Fruit fly (Drosophila melanogaster): ENCODE data around the gene CtIP.

The CtIP gene

DNA sequence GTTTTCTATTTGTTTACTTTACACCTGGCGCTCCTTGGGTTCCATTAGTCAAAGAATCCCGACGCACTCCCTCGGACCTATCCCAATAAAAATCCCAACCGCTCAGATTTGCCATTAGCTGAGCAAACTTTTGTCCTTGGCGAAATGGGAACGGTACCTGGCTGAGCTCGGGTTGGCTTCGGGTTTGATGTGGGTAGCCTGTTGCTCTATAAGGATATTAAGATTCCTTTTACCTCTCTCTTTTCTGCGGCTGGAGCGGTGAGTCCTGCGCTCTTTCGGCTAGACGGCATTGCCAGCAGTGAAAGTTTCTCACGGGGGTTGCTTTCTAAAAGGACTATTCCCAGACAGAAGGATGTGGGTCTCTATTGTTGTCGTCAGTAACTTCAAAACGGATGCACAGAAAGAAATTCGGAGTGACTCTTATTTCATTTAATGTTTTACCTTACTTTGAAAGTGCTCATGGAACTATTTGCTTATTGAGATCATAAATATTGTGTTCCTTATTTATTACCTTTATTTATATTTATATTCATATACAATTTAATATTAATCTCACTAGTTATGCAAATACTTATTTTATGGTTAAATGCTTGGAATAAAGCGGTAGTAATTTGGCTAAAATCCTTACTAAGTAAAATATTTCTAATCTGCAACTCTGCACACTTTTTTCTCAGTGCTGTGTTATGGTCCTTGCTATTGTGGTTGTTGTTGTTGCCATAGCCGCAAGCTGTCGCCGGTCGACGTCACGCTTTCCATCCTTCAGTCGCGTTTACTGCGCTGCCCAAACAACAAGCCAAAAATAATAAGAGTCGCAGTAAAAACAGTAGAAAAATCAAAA is 5.8 kb downstream of the CtIP start, which contains the start of gene CG5910 (continued):
- peak; percentile 45 for TF ChIP-seq CG1603 (tag; optimal IDR thresholded peaks at IDR 0.05)
- peak; percentile 25 for TF ChIP-seq zfh2 (GFP tag; optimal IDR thresholded peaks at IDR 0.05)
- peak in 1 of 3 experiments; percentile 93 for TF ChIP-seq lola (GFP tag; optimal IDR thresholded peaks at IDR 0.05)
- peak; percentile 78 for TF ChIP-seq Spps (tag; optimal IDR thresholded peaks at IDR 0.05)
- TF ChIP-seq CG11723 (GFP tag; optimal IDR thresholded peaks at IDR 0.05), result peak; percentile 71
- peak; percentile 55 for TF ChIP-seq chm (GFP tag; IDR thresholded peaks at IDR 0.05)
- peak; percentile 41; the same call in 1 of the 2 replicates for TF ChIP-seq Nf-YA (GFP tag; IDR thresholded peaks at IDR 0.05)
- peak; percentile 96 for TF ChIP-seq gem (tag; optimal IDR thresholded peaks at IDR 0.05)
- TF ChIP-seq HmgD (GFP tag; optimal IDR thresholded peaks at IDR 0.05), result no peak
- TF ChIP-seq CG12155 (GFP tag; optimal IDR thresholded peaks at IDR 0.05), result peak; percentile 79
- peak; percentile 89 for TF ChIP-seq Dek (tag; optimal IDR thresholded peaks at IDR 0.05)
- no peak for TF ChIP-seq Doc3 (GFP tag; IDR thresholded peaks at IDR 0.05; ENCODE audit: partially characterized antibody)
- no peak for TF ChIP-seq Sry-β (GFP tag; optimal IDR thresholded peaks at IDR 0.05)
- TF ChIP-seq Dp (GFP tag; optimal IDR thresholded peaks at IDR 0.05), result no peak
- peak; percentile 95 for TF ChIP-seq CG9727 (GFP tag; optimal IDR thresholded peaks at IDR 0.05)
- TF ChIP-seq gcm (GFP tag; optimal IDR thresholded peaks at IDR 0.05), result peak; percentile 89
- peak; percentile 78 for TF ChIP-seq Atf6 (GFP tag; IDR thresholded peaks at IDR 0.05)
- TF ChIP-seq repo (GFP tag; optimal IDR thresholded peaks at IDR 0.05), result no peak
- TF ChIP-seq Blimp-1 (GFP tag; optimal IDR thresholded peaks at IDR 0.05), result no peak
- peak; percentile 95 for TF ChIP-seq CG8924 (tag; optimal IDR thresholded peaks at IDR 0.05)
- no peak for TF ChIP-seq CG7963 (GFP tag; IDR thresholded peaks at IDR 0.05; ENCODE audit: partially characterized antibody)
- no peak for TF ChIP-seq maf-S (GFP tag; optimal IDR thresholded peaks at IDR 0.05)
- TF ChIP-seq eve (GFP tag; optimal IDR thresholded peaks at IDR 0.05), result no peak
- peak; percentile 98 for TF ChIP-seq scrt (GFP tag; optimal IDR thresholded peaks at IDR 0.05)
- peak; percentile 7 for TF ChIP-seq bab2 (GFP tag; optimal IDR thresholded peaks at IDR 0.05)
- TF ChIP-seq C15 (GFP tag; IDR thresholded peaks at IDR 0.05), result 0 out of 3 replicates have a peak, but pooled peaks have one; percentile 55
- peak; percentile 36 for TF ChIP-seq CG18011 (GFP tag; optimal IDR thresholded peaks at IDR 0.05)
- TF ChIP-seq CG30020 (tag; optimal IDR thresholded peaks at IDR 0.05), result peak; percentile 70
- no peak for TF ChIP-seq pfk (GFP tag; optimal IDR thresholded peaks at IDR 0.05)
- no peak for TF ChIP-seq ash1 (GFP tag; optimal IDR thresholded peaks at IDR 0.05)
- TF ChIP-seq fd96Cb (tag; optimal IDR thresholded peaks at IDR 0.05), result peak; percentile 92
- TF ChIP-seq ap (GFP tag; IDR thresholded peaks at IDR 0.05), result peak; percentile 78
- TF ChIP-seq CG16779 (GFP tag; IDR thresholded peaks at IDR 0.05), result no peak
- no peak for TF ChIP-seq tll (GFP tag; optimal IDR thresholded peaks at IDR 0.05)
- TF ChIP-seq CG18599 (GFP tag; optimal IDR thresholded peaks at IDR 0.05), result peak; percentile 96
- peak; percentile 57 for TF ChIP-seq CG7271 (tag; optimal IDR thresholded peaks at IDR 0.05)
- no peak for TF ChIP-seq en (GFP tag; optimal IDR thresholded peaks at IDR 0.05)
- TF ChIP-seq MTF-1 (GFP tag; optimal IDR thresholded peaks at IDR 0.05; ENCODE audit: borderline replicate concordance), result peak; percentile 53
- no peak for TF ChIP-seq yki (optimal IDR thresholded peaks at IDR 0.05)
- TF ChIP-seq Jarid2 (GFP tag; optimal IDR thresholded peaks at IDR 0.05), result peak; percentile 63
- TF ChIP-seq usp (GFP tag; optimal IDR thresholded peaks at IDR 0.05), result no peak
- peak; percentile 3 for TF ChIP-seq mirr (GFP tag; optimal IDR thresholded peaks at IDR 0.05)
- TF ChIP-seq az2 (GFP tag; optimal IDR thresholded peaks at IDR 0.05), result peak; percentile 82
- peak; percentile 58 for TF ChIP-seq CG10274 (GFP tag; optimal IDR thresholded peaks at IDR 0.05)
- TF ChIP-seq D (optimal IDR thresholded peaks at IDR 0.05), result no peak
- peak; percentile 92 for TF ChIP-seq D (GFP tag; optimal IDR thresholded peaks at IDR 0.05)
- peak; percentile 50; the same call in 1 of the 2 replicates for TF ChIP-seq Oaz (GFP tag; IDR thresholded peaks at IDR 0.05)
- peak; percentile 84 for TF ChIP-seq Ets65A (GFP tag)
